Fruit fly (Drosophila melanogaster) whole organism, embryonic: Measurements from ENCODE around the gene Acp76A.
A peak's percentile ranks its signal among the peaks of the same experiment; 100 is the strongest.

ENCODE experiments used
- Abd-B ChIP-seq: fragments of 200-800 bp; sonication (Bioruptor generic); optimal IDR thresholded peaks from 2 replicates; lab custom pipeline; 2018; ENCODE audit warnings: missing biosample characterization, mild to moderate bottlenecking, missing genetic modification characterization, moderate library complexity
- CG10267 ChIP-seq: fragments of 200-800 bp; sonication (Bioruptor generic); optimal IDR thresholded peaks from 2 replicates; lab custom pipeline; 2018; ENCODE audit warnings: missing biosample characterization, mild to moderate bottlenecking, missing genetic modification characterization, moderate library complexity
- CG10321 ChIP-seq: fragments of 200-800 bp; sonication (Bioruptor generic); IDR thresholded peaks from 2 replicates; pipeline ENCODE4 v1.3.6; 2022; ENCODE audit warnings: missing biosample characterization, missing genetic modification characterization
- CG11504 ChIP-seq: fragments of 200-800 bp; sonication (Bioruptor generic); optimal IDR thresholded peaks from 3 replicates; lab custom pipeline; 2019; ENCODE audit warnings: missing biosample characterization, mild to moderate bottlenecking, missing genetic modification characterization, moderate library complexity
- CG12744 ChIP-seq: fragments of 200-800 bp; sonication (Bioruptor generic); optimal IDR thresholded peaks from 2 replicates; lab custom pipeline; 2016; ENCODE audit warnings: missing biosample characterization, missing genetic modification characterization
- CG14050 ChIP-seq: fragments of 200-800 bp; sonication (Bioruptor generic); IDR thresholded peaks from 3 replicates; pipeline ENCODE4 v1.3.6; 2022; ENCODE audit warnings: missing biosample characterization, missing genetic modification characterization
- CG1602 ChIP-seq: fragments of 200-800 bp; sonication (Bioruptor generic); optimal IDR thresholded peaks from 3 replicates; lab custom pipeline; 2016; ENCODE audit warnings: missing biosample characterization, missing genetic modification characterization
- CG1647 ChIP-seq: fragments of 200-800 bp; sonication (Bioruptor generic); optimal IDR thresholded peaks from 3 replicates; lab custom pipeline; 2016; ENCODE audit warnings: missing biosample characterization, missing genetic modification characterization
- CG17361 ChIP-seq: fragments of 200-800 bp; sonication (Bioruptor generic); IDR thresholded peaks from 3 replicates; pipeline ENCODE4 v1.3.6; 2022; ENCODE audit warnings: missing biosample characterization, missing genetic modification characterization
- CG17385 ChIP-seq: fragments of 200-800 bp; sonication (Bioruptor generic); optimal IDR thresholded peaks from 3 replicates; lab custom pipeline; 2018; ENCODE audit warnings: missing biosample characterization, mild to moderate bottlenecking, missing genetic modification characterization
- CG18599 ChIP-seq: fragments of 200-800 bp; sonication (Bioruptor generic); optimal IDR thresholded peaks from 3 replicates; lab custom pipeline; 2017; ENCODE audit warnings: missing biosample characterization, missing genetic modification characterization, mild to moderate bottlenecking, moderate library complexity, missing genetic modification reagents
- CG18764 ChIP-seq: fragments of 200-800 bp; sonication (Bioruptor generic); optimal IDR thresholded peaks from 3 replicates; lab custom pipeline; 2016; ENCODE audit warnings: missing biosample characterization, missing genetic modification characterization
- CG32767 ChIP-seq: fragments of 200-800 bp; sonication (Bioruptor generic); IDR thresholded peaks from 2 replicates; pipeline ENCODE4 v1.3.6; 2022; ENCODE audit warnings: missing biosample characterization, missing genetic modification characterization
- CG34376 ChIP-seq: fragments of 200-800 bp; sonication (Bioruptor generic); optimal IDR thresholded peaks from 2 replicates; lab custom pipeline; 2018; ENCODE audit warnings: missing biosample characterization, mild to moderate bottlenecking, missing genetic modification characterization
- CG3838 ChIP-seq: fragments of 200-800 bp; sonication (Bioruptor generic); optimal IDR thresholded peaks from 3 replicates; lab custom pipeline; 2016; ENCODE audit warnings: missing biosample characterization, missing genetic modification characterization
- CG4360 ChIP-seq: fragments of 200-800 bp; sonication (Bioruptor generic); IDR thresholded peaks from 2 replicates; pipeline ENCODE4 v1.3.6; 2022; ENCODE audit warnings: missing biosample characterization, missing genetic modification characterization
- CG4854 ChIP-seq: fragments of 200-800 bp; sonication (Bioruptor generic); optimal IDR thresholded peaks from 2 replicates; lab custom pipeline; 2016; ENCODE audit warnings: missing biosample characterization, missing genetic modification characterization, inconsistent platforms
- CG6813 ChIP-seq: fragments of 200-800 bp; sonication (Bioruptor generic); optimal IDR thresholded peaks from 2 replicates; lab custom pipeline; 2017; ENCODE audit warnings: missing biosample characterization, missing genetic modification characterization, mild to moderate bottlenecking, moderate library complexity, missing genetic modification reagents
- CG7357 ChIP-seq: fragments of 200-800 bp; sonication (Bioruptor generic); IDR thresholded peaks from 3 replicates; pipeline ENCODE4 v1.3.6; 2022; ENCODE audit warnings: missing biosample characterization, missing genetic modification characterization
- CG7928 ChIP-seq: fragments of 200-800 bp; sonication (Bioruptor generic); optimal IDR thresholded peaks from 2 replicates; lab custom pipeline; 2017; ENCODE audit warnings: missing biosample characterization, mild to moderate bottlenecking, missing genetic modification characterization
- CG8290 ChIP-seq, 3 experiments: fragments of 200-800 bp; sonication (Bioruptor generic); optimal IDR thresholded peaks; 2 replicates each; lab custom pipeline; 2016 to 2019; ENCODE audit warnings: missing biosample characterization in 3 of 3, missing genetic modification characterization in 3 of 3, mild to moderate bottlenecking in 2 of 3, moderate library complexity in 1 of 3
- CG8359 ChIP-seq: fragments of 200-800 bp; sonication (Bioruptor generic); optimal IDR thresholded peaks from 2 replicates; lab custom pipeline; 2017; ENCODE audit warnings: missing biosample characterization, mild to moderate bottlenecking, missing genetic modification characterization, borderline replicate concordance
- CG8478 ChIP-seq: fragments of >200 bp; optimal IDR thresholded peaks from 2 replicates; lab custom pipeline; 2018
- CG9797 ChIP-seq: fragments of 200-800 bp; sonication (Bioruptor generic); optimal IDR thresholded peaks from 3 replicates; lab custom pipeline; 2018; ENCODE audit warnings: missing biosample characterization, mild to moderate bottlenecking, missing genetic modification characterization
- Dad ChIP-seq: fragments of 200-800 bp; sonication (Bioruptor generic); optimal IDR thresholded peaks from 3 replicates; lab custom pipeline; 2016; ENCODE audit warnings: missing biosample characterization, missing genetic modification characterization
- Deaf1 ChIP-seq: fragments of 200-800 bp; optimal IDR thresholded peaks from 3 replicates; lab custom pipeline; 2019; ENCODE audit warnings: missing biosample characterization, mild to moderate bottlenecking, missing genetic modification characterization, moderate library complexity
- Fer3 ChIP-seq: fragments of 200-800 bp; sonication (Bioruptor generic); optimal IDR thresholded peaks from 2 replicates; lab custom pipeline; 2018; ENCODE audit warnings: missing biosample characterization, mild to moderate bottlenecking, missing genetic modification characterization, moderate library complexity
- Hsf ChIP-seq: fragments of 200-800 bp; sonication (Bioruptor generic); optimal IDR thresholded peaks from 3 replicates; lab custom pipeline; 2016; ENCODE audit warnings: missing biosample characterization, missing genetic modification characterization
- Meics ChIP-seq: fragments of 200-800 bp; sonication (Bioruptor generic); optimal IDR thresholded peaks from 2 replicates; lab custom pipeline; 2017; ENCODE audit warnings: missing biosample characterization, mild to moderate bottlenecking, missing genetic modification characterization
- NC2α ChIP-seq: fragments of 200-800 bp; sonication (Bioruptor generic); optimal IDR thresholded peaks from 2 replicates; lab custom pipeline; 2016; ENCODE audit warnings: missing biosample characterization, missing genetic modification characterization
- Ravus ChIP-seq: fragments of 200-800 bp; sonication (Bioruptor generic); IDR thresholded peaks from 2 replicates; pipeline ENCODE4 v1.3.6; 2022; ENCODE audit warnings: missing biosample characterization, missing genetic modification characterization
- YL-1 ChIP-seq: fragments of 200-800 bp; sonication (Bioruptor generic); optimal IDR thresholded peaks from 3 replicates; lab custom pipeline; 2017; ENCODE audit warnings: missing biosample characterization, mild to moderate bottlenecking, missing genetic modification characterization
- al ChIP-seq: fragments of 200-800 bp; sonication (Bioruptor generic); IDR thresholded peaks from 2 replicates; pipeline ENCODE4 v1.3.6; 2022; ENCODE audit warnings: missing biosample characterization, missing genetic modification characterization
- bigmax ChIP-seq: fragments of 200-800 bp; sonication (Bioruptor generic); optimal IDR thresholded peaks from 2 replicates; lab custom pipeline; 2018; ENCODE audit warnings: missing biosample characterization, mild to moderate bottlenecking, missing genetic modification characterization
- bowl ChIP-seq: fragments of 200-800 bp; sonication (Bioruptor generic); IDR thresholded peaks from 2 replicates; pipeline ENCODE4 v1.3.6; 2022; ENCODE audit warnings: missing biosample characterization, missing genetic modification characterization
- chn ChIP-seq: fragments of 200-800 bp; sonication (Bioruptor generic); optimal IDR thresholded peaks from 2 replicates; lab custom pipeline; 2016; ENCODE audit warnings: missing biosample characterization, missing genetic modification characterization
- da ChIP-seq: fragments of 200-800 bp; sonication (Bioruptor generic); optimal IDR thresholded peaks from 2 replicates; lab custom pipeline; 2016; ENCODE audit warnings: missing biosample characterization, missing genetic modification characterization
- dimm ChIP-seq: fragments of 200-800 bp; sonication (Bioruptor generic); IDR thresholded peaks from 2 replicates; pipeline ENCODE4 v1.3.6; 2022; ENCODE audit warnings: missing biosample characterization, missing genetic modification characterization
- exex ChIP-seq: fragments of 200-800 bp; sonication (Bioruptor generic); optimal IDR thresholded peaks from 4 replicates; lab custom pipeline; 2018; ENCODE audit warnings: missing biosample characterization, mild to moderate bottlenecking, missing genetic modification characterization, moderate library complexity
- fu2 ChIP-seq: fragments of 200-800 bp; sonication (Bioruptor generic); optimal IDR thresholded peaks from 2 replicates; lab custom pipeline; 2016; ENCODE audit warnings: missing biosample characterization, missing genetic modification characterization
- gcm ChIP-seq: fragments of 200-800 bp; sonication (Bioruptor generic); optimal IDR thresholded peaks from 2 replicates; lab custom pipeline; 2019; ENCODE audit warnings: missing biosample characterization, mild to moderate bottlenecking, missing genetic modification characterization, moderate library complexity
- gro ChIP-seq: fragments of 200-800 bp; sonication (Bioruptor generic); optimal IDR thresholded peaks from 2 replicates; lab custom pipeline; 2016; ENCODE audit warnings: missing biosample characterization, missing genetic modification characterization
- ind ChIP-seq: fragments of 200-800 bp; sonication (Bioruptor generic); optimal IDR thresholded peaks from 3 replicates; lab custom pipeline; 2016; ENCODE audit warnings: missing biosample characterization, missing genetic modification characterization
- knrl ChIP-seq: fragments of 200-800 bp; sonication (Bioruptor generic); IDR thresholded peaks from 3 replicates; pipeline ENCODE4 v1.3.6; 2022; ENCODE audit warnings: missing biosample characterization, missing genetic modification characterization; ENCODE audit not compliant: partially characterized antibody
- nerfin-1 ChIP-seq: fragments of 200-800 bp; sonication (Bioruptor generic); optimal IDR thresholded peaks from 3 replicates; lab custom pipeline; 2019; ENCODE audit warnings: missing biosample characterization, mild to moderate bottlenecking, missing genetic modification characterization, moderate library complexity
- nerfin-2 ChIP-seq: fragments of 200-800 bp; sonication (Bioruptor generic); IDR thresholded peaks from 2 replicates; pipeline ENCODE4 v1.3.6; 2022; ENCODE audit warnings: missing biosample characterization, missing genetic modification characterization; ENCODE audit not compliant: partially characterized antibody
- slp2 ChIP-seq: fragments of 200-800 bp; sonication (Bioruptor generic); optimal IDR thresholded peaks from 2 replicates; lab custom pipeline; 2016; ENCODE audit warnings: missing biosample characterization, missing genetic modification characterization
- sr ChIP-seq: fragments of 200-800 bp; sonication (Bioruptor generic); IDR thresholded peaks from 3 replicates; pipeline ENCODE4 v1.3.6; 2022; ENCODE audit warnings: missing biosample characterization, missing genetic modification characterization
- ssp ChIP-seq: fragments of 200-800 bp; sonication (Bioruptor generic); IDR thresholded peaks from 2 replicates; pipeline ENCODE4 v1.3.6; 2022; ENCODE audit warnings: missing biosample characterization, missing genetic modification characterization
- unc-4 ChIP-seq: fragments of 200-800 bp; sonication (Bioruptor generic); IDR thresholded peaks from 2 replicates; pipeline ENCODE4 v1.3.6; 2022; ENCODE audit warnings: missing biosample characterization, missing genetic modification characterization; ENCODE audit not compliant: partially characterized antibody
- zfh1 ChIP-seq: fragments of 200-800 bp; sonication (Bioruptor generic); IDR thresholded peaks from 3 replicates; pipeline ENCODE4 v1.3.6; 2022; ENCODE audit warnings: missing biosample characterization, missing genetic modification characterization

The Acp76A gene

dm6 chr3L:19040155-19040644, 11.6 kb downstream of the Acp76A start (continued):
- no peak for TF ChIP-seq zfh1
- no peak for TF ChIP-seq Abd-B (GFP tag; lab: Kevin White, UChicago)
- no peak for TF ChIP-seq CG11504
- peak; percentile 13 for TF ChIP-seq CG12744
- TF ChIP-seq NC2α, result no peak
- no peak for TF ChIP-seq Ravus (GFP tag; lab: Robert Waterston, UW)
- TF ChIP-seq nerfin-1, result no peak
- TF ChIP-seq CG18599 (GFP tag; lab: Kevin White, UChicago), result no peak
- TF ChIP-seq ssp (GFP tag; lab: Robert Waterston, UW), result no peak
- TF ChIP-seq CG17361 (GFP tag; lab: Robert Waterston, UW), result no peak; the same call in 2 of the 3 replicates
- TF ChIP-seq Deaf1 (tag; lab: Kevin White, UChicago), result peak; percentile 84
- TF ChIP-seq chn, result no peak
- TF ChIP-seq Dad (GFP tag; lab: Kevin White, UChicago), result no peak
- TF ChIP-seq Hsf (GFP tag; lab: Kevin White, UChicago), result no peak
- TF ChIP-seq CG34376 (GFP tag; lab: Kevin White, UChicago), result no peak
- TF ChIP-seq gro, result no peak
- TF ChIP-seq knrl (GFP tag; lab: Robert Waterston, UW), result no peak
- TF ChIP-seq YL-1 (GFP tag; lab: Kevin White, UChicago), result peak; percentile 13
- no peak for TF ChIP-seq dimm
- TF ChIP-seq da (GFP tag; lab: Kevin White, UChicago), result no peak
- TF ChIP-seq CG10321, result no peak
- TF ChIP-seq gcm (GFP tag; lab: Kevin White, UChicago), result peak; percentile 1
- no peak for TF ChIP-seq CG18764
- TF ChIP-seq Meics (GFP tag; lab: Kevin White, UChicago), result no peak
- TF ChIP-seq CG4360 (GFP tag; lab: Robert Waterston, UW), result no peak
- TF ChIP-seq CG8290 (GFP tag; optimal IDR thresholded peaks at IDR 0.05; lab: Kevin White, UChicago), result no peak
- TF ChIP-seq CG8290 (tag; optimal IDR thresholded peaks at IDR 0.05; lab: Kevin White, UChicago), result peak in 1 of 2 experiments; percentile 52
- no peak for TF ChIP-seq CG1602
- no peak for TF ChIP-seq CG9797 (GFP tag; lab: Kevin White, UChicago)
- TF ChIP-seq bowl, result no peak
- no peak for TF ChIP-seq CG32767 (GFP tag; lab: Robert Waterston, UW)
- TF ChIP-seq CG7928 (GFP tag; lab: Kevin White, UChicago), result no peak
- TF ChIP-seq CG6813 (GFP tag; lab: Kevin White, UChicago), result peak; percentile 71
- no peak for TF ChIP-seq CG10267 (tag; lab: Kevin White, UChicago)
- no peak for TF ChIP-seq bigmax (GFP tag; lab: Kevin White, UChicago)
- TF ChIP-seq al (GFP tag; lab: Robert Waterston, UW), result no peak
- TF ChIP-seq ind (GFP tag; lab: Kevin White, UChicago), result no peak
- TF ChIP-seq CG8359 (GFP tag; lab: Kevin White, UChicago), result no peak
- 0 out of 3 replicates have a peak, but pooled peaks have one; percentile 43 for TF ChIP-seq sr (GFP tag; lab: Robert Waterston, UW)
- no peak for TF ChIP-seq CG14050 (GFP tag; lab: Robert Waterston, UW)
- no peak for TF ChIP-seq CG4854 (GFP tag; lab: Kevin White, UChicago)
- TF ChIP-seq CG17385 (GFP tag; lab: Kevin White, UChicago), result peak; percentile 67
- TF ChIP-seq unc-4 (GFP tag; lab: Robert Waterston, UW), result no peak
- no peak for TF ChIP-seq CG1647 (GFP tag; lab: Kevin White, UChicago)
- no peak for TF ChIP-seq fu2 (GFP tag; lab: Kevin White, UChicago)
- TF ChIP-seq CG8478 (lab: Kevin White, UChicago), result no peak
- no peak for TF ChIP-seq slp2
- TF ChIP-seq Fer3 (tag; lab: Kevin White, UChicago), result no peak
- TF ChIP-seq nerfin-2 (GFP tag; lab: Robert Waterston, UW), result no peak
- TF ChIP-seq CG7357, result no peak
- TF ChIP-seq CG3838 (GFP tag; lab: Kevin White, UChicago), result peak; percentile 28
- peak; percentile 92 for TF ChIP-seq exex (tag; lab: Kevin White, UChicago)
